Comparison of ENCODE assay signal across 5 worm cellular contexts in the genomic region with DNA sequence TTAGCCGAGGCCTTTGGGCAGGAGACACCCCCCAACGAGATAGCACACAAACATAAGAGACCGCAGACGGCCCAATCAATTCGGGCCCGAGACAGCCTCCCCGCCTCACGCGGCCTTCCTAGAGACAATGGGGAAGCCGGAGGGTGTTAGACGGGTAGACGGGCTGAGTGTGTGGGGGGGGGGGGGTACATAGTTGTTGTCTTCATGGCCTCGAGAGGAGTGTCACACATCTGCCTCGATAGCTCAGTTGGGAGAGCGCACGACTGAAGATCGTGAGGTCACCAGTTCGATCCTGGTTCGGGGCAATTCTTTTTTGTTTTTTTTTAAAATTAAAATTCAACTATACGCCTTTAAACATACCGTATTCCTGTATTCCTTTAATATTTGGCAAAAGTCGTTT.
TF ChIP-seq lines count a peak whose summit lies in the region.

No protein-coding gene starts in this region.

TF ChIP-seq in whole organism, L1 larva, 84 proteins besides CTCF, POLR2A, EP300 and RAD21 (continues in another document):
- TF ChIP-seq fos-1 (tag; optimal IDR thresholded peaks at IDR 0.05; lab: Kevin White, UChicago) (peak; percentile 1), pag-3 (tag; optimal IDR thresholded peaks at IDR 0.05; lab: Kevin White, UChicago; ENCODE audit: borderline replicate concordance, insufficient read depth) (no peak), grh-1 (GFP tag; IDR thresholded peaks at IDR 0.05; lab: Robert Waterston, UW) (peak; percentile 63), ets-5 (GFP tag; IDR thresholded peaks at IDR 0.05; lab: Robert Waterston, UW) (no peak), nhr-76 (tag; optimal IDR thresholded peaks at IDR 0.05; lab: Kevin White, UChicago) (no peak), ceh-90 (tag; optimal IDR thresholded peaks at IDR 0.05; lab: Kevin White, UChicago) (no peak), tbx-2 (tag; optimal IDR thresholded peaks at IDR 0.05; lab: Kevin White, UChicago) (peak; percentile 51), sup-37 (GFP tag; optimal IDR thresholded peaks at IDR 0.05; lab: Kevin White, UChicago) (peak; percentile 21), lin-13 (GFP tag; optimal IDR thresholded peaks at IDR 0.05; lab: Kevin White, UChicago) (no peak), isw-1 (GFP tag; IDR thresholded peaks at IDR 0.05; lab: Robert Waterston, UW) (peak; percentile 59), ztf-4 (tag; optimal IDR thresholded peaks at IDR 0.05; lab: Kevin White, UChicago) (no peak), ama-1 (optimal IDR thresholded peaks at IDR 0.05; lab: Kevin White, UChicago) (no peak), zip-4 (GFP tag; optimal IDR thresholded peaks at IDR 0.05; lab: Kevin White, UChicago) (peak; percentile 60), C16A3.4 (tag; optimal IDR thresholded peaks at IDR 0.05; lab: Kevin White, UChicago) (peak; percentile 61), irx-1 (tag; optimal IDR thresholded peaks at IDR 0.05; lab: Kevin White, UChicago) (peak; percentile 66), hlh-17 (GFP tag; optimal IDR thresholded peaks at IDR 0.05; lab: Kevin White, UChicago; ENCODE audit: borderline replicate concordance) (no peak), nhr-77 (tag; optimal IDR thresholded peaks at IDR 0.05; lab: Kevin White, UChicago) (peak; percentile 0)

TF ChIP-seq in whole organism, L3 larva, 47 proteins besides CTCF, POLR2A, EP300 and RAD21 (continues in another document):
- TF ChIP-seq aly-2 (tag; optimal IDR thresholded peaks at IDR 0.05; lab: Kevin White, UChicago) (no peak), nhr-67 (tag; optimal IDR thresholded peaks at IDR 0.05; lab: Kevin White, UChicago) (no peak), snpc-4 (tag; optimal IDR thresholded peaks at IDR 0.05; lab: Kevin White, UChicago) (no peak), ceh-16 (tag; optimal IDR thresholded peaks at IDR 0.05; lab: Kevin White, UChicago) (no peak), nhr-23 (tag; optimal IDR thresholded peaks at IDR 0.05; lab: Kevin White, UChicago) (no peak), ceh-28 (tag; optimal IDR thresholded peaks at IDR 0.05; lab: Kevin White, UChicago) (peak; percentile 69), nhr-11 (tag; optimal IDR thresholded peaks at IDR 0.05; lab: Kevin White, UChicago) (no peak), ztf-4 (tag; optimal IDR thresholded peaks at IDR 0.05; lab: Kevin White, UChicago) (no peak), fkh-10 (GFP tag; optimal IDR thresholded peaks at IDR 0.05; lab: Kevin White, UChicago) (no peak), hmg-11 (tag; optimal IDR thresholded peaks at IDR 0.05; lab: Kevin White, UChicago) (peak; percentile 95), egl-5 (tag; optimal IDR thresholded peaks at IDR 0.05; lab: Kevin White, UChicago) (no peak), ZK546.5 (tag; optimal IDR thresholded peaks at IDR 0.05; lab: Kevin White, UChicago) (no peak), eor-1 (tag; optimal IDR thresholded peaks at IDR 0.05; lab: Kevin White, UChicago) (no peak), nhr-77 (tag; optimal IDR thresholded peaks at IDR 0.05; lab: Kevin White, UChicago) (no peak), lin-15B (tag; optimal IDR thresholded peaks at IDR 0.05; lab: Kevin White, UChicago) (no peak), unc-39 (tag; optimal IDR thresholded peaks at IDR 0.05; lab: Kevin White, UChicago) (no peak), nhr-25 (tag; optimal IDR thresholded peaks at IDR 0.05; lab: Kevin White, UChicago) (no peak), fos-1 (tag; optimal IDR thresholded peaks at IDR 0.05; lab: Kevin White, UChicago) (no peak), egl-27 (tag; optimal IDR thresholded peaks at IDR 0.05; lab: Kevin White, UChicago) (no peak)

TF ChIP-seq in whole organism, early embryonic, 17 proteins besides CTCF, POLR2A, EP300 and RAD21:
- TF ChIP-seq pes-1 (GFP tag; IDR thresholded peaks at IDR 0.05; lab: Robert Waterston, UW): peak; percentile 92
- peak; percentile 92 for TF ChIP-seq sea-1 (GFP tag; conservative IDR thresholded peaks at IDR 0.05; lab: Robert Waterston, UW)
- TF ChIP-seq hmg-4 (GFP tag; optimal IDR thresholded peaks at IDR 0.05; lab: Kevin White, UChicago): peak; percentile 85
- TF ChIP-seq ceh-36 (tag; optimal IDR thresholded peaks at IDR 0.05; lab: Kevin White, UChicago): peak; percentile 81
- TF ChIP-seq B0310.2 (tag; optimal IDR thresholded peaks at IDR 0.05; lab: Kevin White, UChicago): peak; percentile 85
- peak; percentile 90 for TF ChIP-seq tbx-37 (GFP tag; conservative IDR thresholded peaks at IDR 0.05; lab: Robert Waterston, UW)
- peak; percentile 89 for TF ChIP-seq scrt-1 (GFP tag; IDR thresholded peaks at IDR 0.05; lab: Robert Waterston, UW)
- TF ChIP-seq ets-7 (tag; optimal IDR thresholded peaks at IDR 0.05; lab: Kevin White, UChicago): no peak
- TF ChIP-seq hmbx-1 (tag; optimal IDR thresholded peaks at IDR 0.05; lab: Kevin White, UChicago): peak; percentile 57
- TF ChIP-seq tra-4 (tag; optimal IDR thresholded peaks at IDR 0.05; lab: Kevin White, UChicago): peak; percentile 47
- TF ChIP-seq flt-1 (GFP tag; IDR thresholded peaks at IDR 0.05; lab: Robert Waterston, UW): peak; percentile 92
- peak; percentile 84 for TF ChIP-seq tbx-11 (GFP tag; IDR thresholded peaks at IDR 0.05; lab: Robert Waterston, UW)
- peak; percentile 57 for TF ChIP-seq hnd-1 (tag; optimal IDR thresholded peaks at IDR 0.05; lab: Kevin White, UChicago)
- TF ChIP-seq ama-1 (optimal IDR thresholded peaks at IDR 0.05; lab: Kevin White, UChicago): no peak
- peak; percentile 72 for TF ChIP-seq ceh-13 (GFP tag; optimal IDR thresholded peaks at IDR 0.05; lab: Kevin White, UChicago)
- peak; percentile 79 for TF ChIP-seq F13C5.2 (tag; optimal IDR thresholded peaks at IDR 0.05; lab: Kevin White, UChicago)
- TF ChIP-seq aly-1 (tag; optimal IDR thresholded peaks at IDR 0.05; lab: Kevin White, UChicago): peak; percentile 36

TF ChIP-seq in whole organism, midembryonic, 9 proteins besides CTCF, POLR2A, EP300 and RAD21:
- TF ChIP-seq T22C8.4 (GFP tag; IDR thresholded peaks at IDR 0.05; lab: Robert Waterston, UW): peak; percentile 94
- TF ChIP-seq ref-1 (GFP tag; conservative IDR thresholded peaks at IDR 0.05; lab: Robert Waterston, UW): peak; percentile 85
- peak; percentile 49 for TF ChIP-seq cog-1 (tag; optimal IDR thresholded peaks at IDR 0.05; lab: Kevin White, UChicago)
- TF ChIP-seq ztf-29 (GFP tag; IDR thresholded peaks at IDR 0.05; lab: Robert Waterston, UW): peak; percentile 91
- TF ChIP-seq med-1 (GFP tag; optimal IDR thresholded peaks at IDR 0.05; lab: Kevin White, UChicago; ENCODE audit: insufficient read depth): peak; percentile 42
- peak; percentile 90 for TF ChIP-seq klf-2 (GFP tag; conservative IDR thresholded peaks at IDR 0.05; lab: Robert Waterston, UW)
- peak; percentile 96 for TF ChIP-seq flt-1 (GFP tag; IDR thresholded peaks at IDR 0.05; lab: Robert Waterston, UW)
- peak; percentile 93 for TF ChIP-seq ztf-23 (GFP tag; IDR thresholded peaks at IDR 0.05; lab: Robert Waterston, UW)
- TF ChIP-seq tab-1 (GFP tag; IDR thresholded peaks at IDR 0.05; lab: Robert Waterston, UW): peak; percentile 94
TF ChIP-seq in whole organism, midembryonic: peak in this region for 9.

TF ChIP-seq in whole organism, young adult, 124 proteins besides CTCF, POLR2A, EP300 and RAD21 (continues in another document):
- peak; percentile 80 for TF ChIP-seq ztf-28 (GFP tag; IDR thresholded peaks at IDR 0.05; lab: Robert Waterston, UW)
- peak; percentile 58 for TF ChIP-seq lsl-1 (GFP tag; optimal IDR thresholded peaks at IDR 0.05; lab: Kevin White, UChicago)
- peak; percentile 23; the same call in 1 of the 2 replicates for TF ChIP-seq Y53F4B.3 (GFP tag; IDR thresholded peaks at IDR 0.05; lab: Robert Waterston, UW)
- no peak for TF ChIP-seq B0035.1 (tag; optimal IDR thresholded peaks at IDR 0.05; lab: Kevin White, UChicago)
- peak; percentile 10 to 52 for TF ChIP-seq let-607 (tag; optimal IDR thresholded peaks at IDR 0.05; lab: Kevin White, UChicago)
- TF ChIP-seq egrh-3 (GFP tag; IDR thresholded peaks at IDR 0.05; lab: Robert Waterston, UW): peak; percentile 89
- peak; percentile 19 for TF ChIP-seq efl-1 (GFP tag; optimal IDR thresholded peaks at IDR 0.05; lab: Kevin White, UChicago)
- TF ChIP-seq ztf-26 (tag; optimal IDR thresholded peaks at IDR 0.05; lab: Kevin White, UChicago): peak; percentile 58
- peak; percentile 77 for TF ChIP-seq D2030.7 (GFP tag; IDR thresholded peaks at IDR 0.05; lab: Robert Waterston, UW)
- peak; percentile 76 for TF ChIP-seq mcd-1 (GFP tag; IDR thresholded peaks at IDR 0.05; lab: Robert Waterston, UW)
- no peak for TF ChIP-seq F10E7.11 (tag; optimal IDR thresholded peaks at IDR 0.05; lab: Kevin White, UChicago)
- peak; percentile 35 for TF ChIP-seq mxl-1 (tag; optimal IDR thresholded peaks at IDR 0.05; lab: Kevin White, UChicago)
- TF ChIP-seq egl-18 (GFP tag; IDR thresholded peaks at IDR 0.05; lab: Robert Waterston, UW): no peak
- TF ChIP-seq ZK185.1 (tag; optimal IDR thresholded peaks at IDR 0.05; lab: Kevin White, UChicago; ENCODE audit: poor library complexity, severe bottlenecking): no peak
- TF ChIP-seq mes-4 (tag; optimal IDR thresholded peaks at IDR 0.05; lab: Kevin White, UChicago): no peak
- TF ChIP-seq snpc-1.3 (tag; optimal IDR thresholded peaks at IDR 0.05; lab: Kevin White, UChicago; ENCODE audit: insufficient read depth): peak; percentile 40
- no peak for TF ChIP-seq hlh-26 (GFP tag; conservative IDR thresholded peaks at IDR 0.05; lab: Robert Waterston, UW)
- TF ChIP-seq him-1 (tag; optimal IDR thresholded peaks at IDR 0.05; lab: Kevin White, UChicago): no peak
- peak; percentile 78; the same call in 1 of the 2 replicates for TF ChIP-seq ekl-4 (GFP tag; IDR thresholded peaks at IDR 0.05; lab: Robert Waterston, UW)
- TF ChIP-seq aptf-3 (GFP tag; IDR thresholded peaks at IDR 0.05; lab: Robert Waterston, UW): 0 out of 2 replicates have a peak, but pooled peaks have one; percentile 88
- no peak for TF ChIP-seq cebp-1 (GFP tag; IDR thresholded peaks at IDR 0.05; lab: Robert Waterston, UW)
- peak; percentile 79 for TF ChIP-seq cebp-1 (tag; optimal IDR thresholded peaks at IDR 0.05; lab: Kevin White, UChicago)
- no peak for TF ChIP-seq nfya-1 (tag; optimal IDR thresholded peaks at IDR 0.05; lab: Kevin White, UChicago; ENCODE audit: borderline replicate concordance, insufficient read depth)
- peak; percentile 26 for TF ChIP-seq tlf-1 (GFP tag; optimal IDR thresholded peaks at IDR 0.05; lab: Kevin White, UChicago)
- TF ChIP-seq gei-17 (GFP tag; optimal IDR thresholded peaks at IDR 0.05; lab: Kevin White, UChicago): no peak
- TF ChIP-seq F52B5.7 (tag; optimal IDR thresholded peaks at IDR 0.05; lab: Kevin White, UChicago): peak; percentile 55
- TF ChIP-seq nhr-90 (tag; optimal IDR thresholded peaks at IDR 0.05; lab: Kevin White, UChicago): peak; percentile 1
- TF ChIP-seq ceh-100 (GFP tag; IDR thresholded peaks at IDR 0.05; lab: Robert Waterston, UW): peak; percentile 45; the same call in 1 of the 2 replicates
- TF ChIP-seq aptf-2 (GFP tag; conservative IDR thresholded peaks at IDR 0.05; lab: Robert Waterston, UW): no peak
- no peak for TF ChIP-seq nhr-27 (tag; optimal IDR thresholded peaks at IDR 0.05; lab: Kevin White, UChicago)
- TF ChIP-seq K11D2.4 (GFP tag; IDR thresholded peaks at IDR 0.05; lab: Robert Waterston, UW): 0 out of 2 replicates have a peak, but pooled peaks have one; percentile 48
- TF ChIP-seq athp-1 (tag; optimal IDR thresholded peaks at IDR 0.05; lab: Kevin White, UChicago): peak; percentile 77
